Worm (Caenorhabditis elegans) whole organism, L1 larva: ENCODE measurements around the gene K08A2.2.

Experiments used
- Y116A8C.19 ChIP-seq: sonication (generic microtip); optimal IDR thresholded peaks from 2 replicates; lab custom pipeline; 2016; ENCODE audit warnings: missing compliant biosample characterization, missing genetic modification characterization, borderline replicate concordance
- aly-2 ChIP-seq: fragments of 150-350 bp; optimal IDR thresholded peaks from 2 replicates; lab custom pipeline; 2014; ENCODE audit warnings: missing biosample characterization, missing genetic modification characterization
- blmp-1 ChIP-seq: fragments of 150-350 bp; optimal IDR thresholded peaks from 2 replicates; lab custom pipeline; 2014; ENCODE audit warnings: missing biosample characterization, missing genetic modification characterization
- ceh-63 ChIP-seq: fragments of 200-800 bp; sonication (Bioruptor generic); optimal IDR thresholded peaks from 2 replicates; lab custom pipeline; 2018; ENCODE audit warnings: mild to moderate bottlenecking, missing genetic modification characterization, missing compliant biosample characterization
- ceh-82 ChIP-seq, 3 experiments: fragments of 150-350 bp in 1 of 3; sonication (generic microtip) in 2 of 3; optimal IDR thresholded peaks; 2 replicates each; lab custom pipeline; 2014 to 2017; ENCODE audit warnings: missing biosample characterization in 3 of 3, missing genetic modification characterization in 3 of 3
- ceh-90 ChIP-seq: sonication (generic microtip); optimal IDR thresholded peaks from 2 replicates; lab custom pipeline; 2016; ENCODE audit warnings: missing genetic modification characterization, missing compliant biosample characterization
- dpl-1 ChIP-seq, 3 experiments: fragments of 150-350 bp in 2 of 3; sonication (generic microtip) in 1 of 3; optimal IDR thresholded peaks; 2 replicates each; lab custom pipeline; 2014 to 2017; ENCODE audit warnings: missing biosample characterization in 3 of 3, missing genetic modification characterization in 3 of 3, missing genetic modification reagents in 3 of 3
- efl-1 ChIP-seq, 4 experiments: fragments of 150-350 bp; optimal IDR thresholded peaks in 3 of 4; peaks in 1 of 4; 1 replicate in 1 of 4; 2 replicates in 3 of 4; lab custom pipeline; 2014; ENCODE audit warnings: missing biosample characterization in 2 of 4, missing genetic modification characterization in 2 of 4, missing genetic modification reagents in 2 of 4
- egl-13 ChIP-seq: sonication (generic microtip); optimal IDR thresholded peaks from 2 replicates; lab custom pipeline; 2016; ENCODE audit warnings: missing genotype, missing genetic modification reagents, missing genetic modification characterization, missing compliant biosample characterization
- fkh-4 ChIP-seq: sonication (generic microtip); optimal IDR thresholded peaks from 2 replicates; lab custom pipeline; 2016; ENCODE audit warnings: missing compliant biosample characterization, missing genetic modification characterization, borderline replicate concordance
- fkh-8 ChIP-seq: sonication (generic microtip); optimal IDR thresholded peaks from 2 replicates; lab custom pipeline; 2016; ENCODE audit warnings: mild to moderate bottlenecking, missing genetic modification characterization, missing compliant biosample characterization
- grh-1 ChIP-seq: fragments of 200-800 bp; sonication (Bioruptor generic); IDR thresholded peaks from 2 replicates; pipeline ENCODE4 v1.3.6; 2022; ENCODE audit warnings: missing genetic modification reagents, missing genetic modification characterization, missing compliant biosample characterization
- hlh-4 ChIP-seq: sonication (generic microtip); optimal IDR thresholded peaks from 2 replicates; lab custom pipeline; 2016; ENCODE audit warnings: mild to moderate bottlenecking, missing genetic modification characterization, missing compliant biosample characterization
- irx-1 ChIP-seq: sonication (generic microtip); optimal IDR thresholded peaks from 2 replicates; lab custom pipeline; 2016; ENCODE audit warnings: missing genetic modification characterization, missing compliant biosample characterization
- isw-1 ChIP-seq: fragments of 200-800 bp; sonication (Bioruptor generic); IDR thresholded peaks from 2 replicates; pipeline ENCODE4 v1.3.6; 2022; ENCODE audit warnings: missing genetic modification characterization, missing compliant biosample characterization
- lin-13 ChIP-seq: fragments of 150-350 bp; optimal IDR thresholded peaks from 2 replicates; lab custom pipeline; 2014; ENCODE audit warnings: missing biosample characterization, missing genetic modification reagents, missing genetic modification characterization
- lin-14 ChIP-seq: fragments of 200-800 bp; sonication (Bioruptor generic); optimal IDR thresholded peaks from 2 replicates; lab custom pipeline; 2018; ENCODE audit warnings: mild to moderate bottlenecking, missing genetic modification characterization, moderate library complexity, missing compliant biosample characterization
- lin-35 ChIP-seq, 2 experiments: fragments of 150-350 bp; optimal IDR thresholded peaks; 2 replicates each; lab custom pipeline; 2014; ENCODE audit warnings: missing biosample characterization in 2 of 2, missing genetic modification characterization in 2 of 2, missing genetic modification reagents in 2 of 2
- lsy-2 ChIP-seq, 2 experiments: fragments of 150-350 bp; optimal IDR thresholded peaks; 2 replicates each; lab custom pipeline; 2014; ENCODE audit warnings: missing biosample characterization in 2 of 2, missing genetic modification characterization in 2 of 2
- mab-9 ChIP-seq: fragments of 200-800 bp; sonication (Bioruptor generic); IDR thresholded peaks from 2 replicates; pipeline ENCODE4 v1.3.6; 2022; ENCODE audit warnings: missing genetic modification reagents, missing genetic modification characterization, missing compliant biosample characterization
- mdl-1 ChIP-seq, 2 experiments: fragments of 150-350 bp; optimal IDR thresholded peaks; 2 replicates each; lab custom pipeline; 2014 to 2017; ENCODE audit warnings: missing biosample characterization in 2 of 2, missing genetic modification characterization in 2 of 2, inconsistent platforms in 1 of 2
- nhr-19 ChIP-seq: fragments of 200-800 bp; sonication (Bioruptor generic); conservative IDR thresholded peaks from 2 replicates; pipeline ENCODE4 v1.3.6; 2022; ENCODE audit warnings: missing genetic modification characterization, missing compliant biosample characterization
- nhr-237 ChIP-seq: fragments of 150-350 bp; optimal IDR thresholded peaks from 2 replicates; lab custom pipeline; 2014; ENCODE audit warnings: missing biosample characterization, missing genetic modification characterization
- nhr-28 ChIP-seq: fragments of 150-350 bp; optimal IDR thresholded peaks from 2 replicates; lab custom pipeline; 2014; ENCODE audit warnings: missing biosample characterization, missing genetic modification characterization
- nhr-47 ChIP-seq: sonication (generic microtip); optimal IDR thresholded peaks from 2 replicates; lab custom pipeline; 2016; ENCODE audit warnings: mild to moderate bottlenecking, missing genetic modification characterization, moderate library complexity, missing compliant biosample characterization
- nhr-71 ChIP-seq: sonication (generic microtip); optimal IDR thresholded peaks from 2 replicates; lab custom pipeline; 2016; ENCODE audit warnings: mild to moderate bottlenecking, missing genetic modification characterization, moderate library complexity, missing compliant biosample characterization
- nhr-84 ChIP-seq: sonication (generic microtip); optimal IDR thresholded peaks from 2 replicates; lab custom pipeline; 2017; ENCODE audit warnings: missing biosample characterization, missing genetic modification characterization
- nhr-85 ChIP-seq: sonication (generic microtip); peaks from one replicate; lab custom pipeline; 2016; ENCODE audit warnings: missing genetic modification characterization, inconsistent platforms, missing compliant biosample characterization
- skn-1 ChIP-seq: fragments of 150-350 bp; optimal IDR thresholded peaks from 2 replicates; lab custom pipeline; 2014; ENCODE audit warnings: missing biosample characterization, missing genetic modification characterization
- snu-23 ChIP-seq: sonication (generic microtip); optimal IDR thresholded peaks from 2 replicates; lab custom pipeline; 2016; ENCODE audit warnings: missing genetic modification characterization, missing compliant biosample characterization
- sox-4 ChIP-seq: sonication (generic microtip); optimal IDR thresholded peaks from 2 replicates; lab custom pipeline; 2016; ENCODE audit warnings: missing genetic modification characterization, missing compliant biosample characterization
- swsn-7 ChIP-seq: sonication (generic microtip); optimal IDR thresholded peaks from 2 replicates; lab custom pipeline; 2016; ENCODE audit warnings: missing genetic modification characterization, missing compliant biosample characterization
- tbx-2 ChIP-seq: sonication (generic microtip); optimal IDR thresholded peaks from 2 replicates; lab custom pipeline; 2016; ENCODE audit warnings: missing genetic modification characterization, missing compliant biosample characterization
- tlp-1 ChIP-seq: fragments of 150-350 bp; optimal IDR thresholded peaks from 2 replicates; lab custom pipeline; 2014; ENCODE audit warnings: missing biosample characterization, missing genetic modification characterization
- unc-30 ChIP-seq: sonication (generic microtip); optimal IDR thresholded peaks from 2 replicates; lab custom pipeline; 2017; ENCODE audit warnings: missing biosample characterization, missing genetic modification characterization
- unc-86 ChIP-seq: sonication (generic microtip); optimal IDR thresholded peaks from 2 replicates; lab custom pipeline; 2016; ENCODE audit warnings: missing genetic modification characterization, missing compliant biosample characterization
- unc-98 ChIP-seq: fragments of 200-800 bp; sonication (Bioruptor generic); IDR thresholded peaks from 2 replicates; pipeline ENCODE4 v1.3.6; 2022; ENCODE audit warnings: missing genetic modification characterization, missing compliant biosample characterization
- vab-15 ChIP-seq: sonication (generic microtip); optimal IDR thresholded peaks from 2 replicates; lab custom pipeline; 2017; ENCODE audit warnings: missing genotype, mild to moderate bottlenecking, missing genetic modification characterization, missing compliant biosample characterization
- xbp-1 ChIP-seq: sonication (generic microtip); optimal IDR thresholded peaks from 2 replicates; lab custom pipeline; 2016; ENCODE audit warnings: missing genetic modification characterization, missing compliant biosample characterization
- zag-1 ChIP-seq: fragments of 150-350 bp; optimal IDR thresholded peaks from 2 replicates; lab custom pipeline; 2014; ENCODE audit warnings: missing biosample characterization, missing genetic modification characterization
- ztf-11 ChIP-seq, 2 experiments: sonication (generic microtip); optimal IDR thresholded peaks; 2 replicates each; lab custom pipeline; 2016 to 2017; ENCODE audit warnings: missing genetic modification characterization in 2 of 2, missing biosample characterization in 1 of 2, missing compliant biosample characterization in 1 of 2
- ztf-4 ChIP-seq: fragments of 150-350 bp; optimal IDR thresholded peaks from 2 replicates; lab custom pipeline; 2014; ENCODE audit warnings: missing biosample characterization, missing genetic modification characterization

K08A2.2 gene

DNA sequence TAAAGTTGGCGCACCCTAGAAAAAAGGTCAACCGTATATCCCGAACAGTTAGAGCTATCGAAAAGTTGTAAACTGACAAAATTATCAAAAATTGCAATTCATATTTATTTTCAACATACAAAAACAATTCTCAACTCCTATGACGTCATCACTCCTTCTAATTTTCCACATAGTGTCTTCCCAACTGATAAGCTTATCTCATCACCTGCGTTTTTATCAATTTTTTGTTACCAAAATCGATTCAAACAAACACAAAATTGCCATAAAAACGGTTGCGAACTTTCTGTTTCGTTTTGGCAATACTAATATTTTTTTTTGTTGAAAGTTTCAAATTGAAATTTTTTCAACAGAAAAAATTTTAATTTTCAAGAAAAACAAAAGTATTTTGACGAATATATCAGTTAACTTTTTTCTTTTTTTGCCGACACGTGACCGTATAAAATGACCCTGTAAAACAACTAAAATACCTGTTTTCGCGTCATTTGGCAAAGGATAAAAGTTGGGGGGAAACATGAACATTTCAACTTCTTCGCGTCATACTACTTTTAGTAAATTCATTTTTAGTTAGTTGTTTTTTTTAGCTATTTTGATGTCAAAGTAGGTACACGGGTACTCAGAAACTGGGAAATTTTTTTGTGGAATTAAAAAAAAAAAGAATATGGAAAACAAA is 15.7 kb upstream of the K08A2.2 start (continued):
- TF ChIP-seq zag-1 (no peak), skn-1 (peak; percentile 30), ceh-90 (no peak), Y116A8C.19 (tag; lab: Kevin White, UChicago) (no peak), aly-2 (tag; lab: Kevin White, UChicago) (no peak)
- TF ChIP-seq, all 84 proteins: peak for 16

DNA sequence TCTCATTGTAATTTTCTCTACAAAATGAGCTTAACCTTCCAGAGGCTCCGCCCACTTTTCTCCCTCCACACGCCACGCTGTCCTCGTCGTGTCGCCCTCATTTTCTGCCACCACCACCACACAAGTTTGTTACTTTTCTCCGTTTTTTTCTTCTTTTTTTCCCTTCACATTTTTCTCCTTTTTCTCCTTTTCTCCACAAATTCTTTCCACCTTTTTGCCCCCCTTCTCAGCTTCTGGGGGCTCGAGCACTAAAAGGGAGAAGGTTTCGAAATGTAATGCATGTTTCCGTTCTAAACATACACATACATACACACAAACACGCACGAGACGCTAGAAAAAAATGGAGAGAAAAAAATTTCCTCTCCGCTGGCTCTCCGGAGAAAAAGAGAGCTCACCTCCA is 14.8 kb upstream of the K08A2.2 start, which contains the start of gene nhr-88:
Gene nhr-88, plus strand, starts transcription at position 43 of the 400 bp plus-strand sequence.
- TF ChIP-seq nhr-71 (tag; lab: Kevin White, UChicago) (peak; percentile 41), tlp-1 (tag; lab: Kevin White, UChicago) (no peak), unc-86 (tag; lab: Kevin White, UChicago) (peak; percentile 32), xbp-1 (tag; lab: Kevin White, UChicago) (peak; percentile 12), lin-14 (peak; percentile 79), fkh-8 (tag; lab: Kevin White, UChicago) (peak; percentile 60), ceh-82 (tag; optimal IDR thresholded peaks at IDR 0.05; lab: Kevin White, UChicago) (peak in 1 of 3 experiments; percentile 48), tbx-2 (tag; lab: Kevin White, UChicago) (peak; percentile 20), snu-23 (GFP tag; lab: Kevin White, UChicago) (peak; percentile 23), isw-1 (GFP tag; lab: Robert Waterston, UW) (peak; percentile 23; the same call in 1 of the 2 replicates), hlh-4 (no peak), irx-1 (tag; lab: Kevin White, UChicago) (no peak), lsy-2 (tag; optimal IDR thresholded peaks at IDR 0.05; lab: Kevin White, UChicago) (peak in 1 of 2 experiments; percentile 42), nhr-47 (peak; percentile 36), efl-1 (optimal IDR thresholded peaks at IDR 0.05; lab: Kevin White, UChicago) (peak in 1 of 2 experiments; percentile 10), efl-1 (GFP tag; optimal IDR thresholded peaks at IDR 0.05 in 1 of 2; lab: Kevin White, UChicago) (peak in 1 of 2 experiments; percentile 54), egl-13 (tag; lab: Kevin White, UChicago) (peak; percentile 38), ceh-63 (GFP tag; lab: Kevin White, UChicago) (no peak), swsn-7 (tag; lab: Kevin White, UChicago) (peak; percentile 9)
- TF ChIP-seq, all 84 proteins: peak for 14

- TF ChIP-seq lin-14 (peak; percentile 29), tbx-2 (tag; lab: Kevin White, UChicago) (no peak), efl-1 (optimal IDR thresholded peaks at IDR 0.05; lab: Kevin White, UChicago) (peak in 1 of 2 experiments; percentile 7), efl-1 (GFP tag; optimal IDR thresholded peaks at IDR 0.05 in 1 of 2; lab: Kevin White, UChicago) (no peak), dpl-1 (GFP tag; optimal IDR thresholded peaks at IDR 0.05; lab: Kevin White, UChicago) (peak in 1 of 3 experiments; percentile 21), grh-1 (GFP tag; lab: Robert Waterston, UW) (peak; percentile 68), nhr-85 (tag; lab: Kevin White, UChicago) (peak; percentile 88), zag-1 (no peak), lsy-2 (tag; optimal IDR thresholded peaks at IDR 0.05; lab: Kevin White, UChicago) (peak in 1 of 2 experiments; percentile 3), sox-4 (no peak), lin-13 (GFP tag; lab: Kevin White, UChicago) (no peak), blmp-1 (tag; lab: Kevin White, UChicago) (peak; percentile 89), unc-98 (GFP tag; lab: Robert Waterston, UW) (no peak), nhr-19 (no peak), snu-23 (GFP tag; lab: Kevin White, UChicago) (peak; percentile 6), lin-35 (GFP tag; optimal IDR thresholded peaks at IDR 0.05; lab: Kevin White, UChicago) (peak in 1 of 2 experiments; percentile 45)
- TF ChIP-seq, all 84 proteins: peak for 9
Observed at ce11 chrII:2977652-2978051, 13.8 kb upstream of the K08A2.2 start.

ce11 chrII:2979061-2979460 is 12.3 kb upstream of the K08A2.2 start:
- no peak for TF ChIP-seq vab-15 (tag; lab: Kevin White, UChicago)
- TF ChIP-seq fkh-8 (tag; lab: Kevin White, UChicago): no peak
- TF ChIP-seq mab-9 (GFP tag; lab: Robert Waterston, UW): no peak
- TF ChIP-seq ceh-82 (tag; optimal IDR thresholded peaks at IDR 0.05; lab: Kevin White, UChicago): no peak
- no peak for TF ChIP-seq nhr-237
- TF ChIP-seq zag-1: no peak
- TF ChIP-seq mdl-1 (tag; optimal IDR thresholded peaks at IDR 0.05; lab: Kevin White, UChicago): no peak
- no peak for TF ChIP-seq blmp-1 (tag; lab: Kevin White, UChicago)
- no peak for TF ChIP-seq unc-30 (tag; lab: Kevin White, UChicago)
- TF ChIP-seq efl-1 (optimal IDR thresholded peaks at IDR 0.05; lab: Kevin White, UChicago): no peak
- no peak for TF ChIP-seq efl-1 (GFP tag; optimal IDR thresholded peaks at IDR 0.05 in 1 of 2; lab: Kevin White, UChicago)
- TF ChIP-seq unc-98 (GFP tag; lab: Robert Waterston, UW): no peak
- TF ChIP-seq nhr-84 (tag; lab: Kevin White, UChicago): no peak
- no peak for TF ChIP-seq isw-1 (GFP tag; lab: Robert Waterston, UW)
- no peak for TF ChIP-seq nhr-28
- TF ChIP-seq ztf-11 (tag; optimal IDR thresholded peaks at IDR 0.05; lab: Kevin White, UChicago): no peak
- TF ChIP-seq Y116A8C.19 (tag; lab: Kevin White, UChicago): no peak
- TF ChIP-seq ztf-4 (tag; lab: Kevin White, UChicago): no peak
- TF ChIP-seq fkh-4: no peak
